Worm (Caenorhabditis elegans) whole organism, young adult: ENCODE data around the gene T18D3.5.

Experiments
- B0035.1 ChIP-seq: sonication (generic microtip); optimal IDR thresholded peaks from 2 replicates; lab custom pipeline; 2016; ENCODE audit warnings: missing genetic modification characterization, mild to moderate bottlenecking, missing compliant biosample characterization, missing genotype, missing genetic modification reagents
- B0261.1 ChIP-seq: sonication (generic microtip); optimal IDR thresholded peaks from 2 replicates; lab custom pipeline; 2016; ENCODE audit warnings: mild to moderate bottlenecking, missing genetic modification characterization, moderate library complexity, missing compliant biosample characterization
- C06A6.2 ChIP-seq: fragments of 200-800 bp; sonication (Bioruptor generic); conservative IDR thresholded peaks from 2 replicates; pipeline ENCODE4 v1.3.6; 2022; ENCODE audit warnings: missing genetic modification characterization, missing compliant biosample characterization
- C17E4.6 ChIP-seq: fragments of 200-800 bp; sonication (Bioruptor generic); IDR thresholded peaks from 2 replicates; pipeline ENCODE4 v1.3.6; 2022; ENCODE audit warnings: missing genetic modification reagents, missing genetic modification characterization, missing compliant biosample characterization
- D2030.7 ChIP-seq: fragments of 200-800 bp; sonication (Bioruptor generic); IDR thresholded peaks from 2 replicates; pipeline ENCODE4 v1.3.6; 2022; ENCODE audit warnings: missing genetic modification reagents, missing genetic modification characterization, missing compliant biosample characterization
- F52B5.7 ChIP-seq: sonication (generic microtip); optimal IDR thresholded peaks from 2 replicates; lab custom pipeline; 2016; ENCODE audit warnings: mild to moderate bottlenecking, missing genetic modification characterization, missing compliant biosample characterization
- F57A8.1 ChIP-seq: fragments of 200-800 bp; sonication (Bioruptor generic); optimal IDR thresholded peaks from 2 replicates; lab custom pipeline; 2018; ENCODE audit warnings: mild to moderate bottlenecking, missing genetic modification characterization, moderate library complexity, missing compliant biosample characterization
- F57C9.4 ChIP-seq: sonication (generic microtip); optimal IDR thresholded peaks from 2 replicates; lab custom pipeline; 2017; ENCODE audit warnings: mild to moderate bottlenecking, missing genetic modification characterization, missing compliant biosample characterization
- T07F8.4 ChIP-seq: sonication (generic microtip); optimal IDR thresholded peaks from 2 replicates; lab custom pipeline; 2016; ENCODE audit warnings: mild to moderate bottlenecking, missing genetic modification characterization, moderate library complexity, missing compliant biosample characterization
- Y53F4B.3 ChIP-seq: fragments of 200-800 bp; sonication (Bioruptor generic); IDR thresholded peaks from 2 replicates; pipeline ENCODE4 v1.3.6; 2022; ENCODE audit warnings: missing genetic modification reagents, missing genetic modification characterization, missing compliant biosample characterization
- ZK185.1 ChIP-seq: sonication (generic microtip); optimal IDR thresholded peaks from 2 replicates; lab custom pipeline; 2016; ENCODE audit warnings: mild to moderate bottlenecking, missing genetic modification characterization, missing compliant biosample characterization; ENCODE audit not compliant: poor library complexity, severe bottlenecking
- ama-1 ChIP-seq, 3 experiments: fragments of 150-350 bp in 1 of 3; sonication (generic microtip) in 2 of 3; optimal IDR thresholded peaks; 2 replicates each; lab custom pipeline; 2014 to 2018; ENCODE audit warnings: missing biosample characterization in 2 of 3, missing genetic modification characterization in 2 of 3, missing genetic modification reagents in 2 of 3
- cebp-1 ChIP-seq, 2 experiments: fragments of 200-800 bp in 1 of 2; sonication (Bioruptor generic) in 1 of 2; sonication (generic microtip) in 1 of 2; IDR thresholded peaks in 1 of 2; optimal IDR thresholded peaks in 1 of 2; 2 replicates each; pipeline versions ENCODE4 v1.3.6 to Lab custom; 2017 to 2022; ENCODE audit warnings: missing compliant biosample characterization in 2 of 2, missing genetic modification characterization in 2 of 2, mild to moderate bottlenecking in 1 of 2, missing genetic modification reagents in 1 of 2, moderate library complexity in 1 of 2
- cebp-2 ChIP-seq: fragments of 200-800 bp; sonication (Bioruptor generic); IDR thresholded peaks from 2 replicates; pipeline ENCODE4 v1.3.6; 2022; ENCODE audit warnings: missing genetic modification characterization, missing compliant biosample characterization
- ceh-58 ChIP-seq: fragments of 200-800 bp; sonication (Bioruptor generic); IDR thresholded peaks from 2 replicates; pipeline ENCODE4 v1.3.6; 2022; ENCODE audit warnings: missing genetic modification characterization, missing compliant biosample characterization
- dox-1 ChIP-seq: fragments of 200-800 bp; sonication (Bioruptor generic); IDR thresholded peaks from 2 replicates; pipeline ENCODE4 v1.3.6; 2022; ENCODE audit warnings: missing genetic modification reagents, missing genetic modification characterization, missing compliant biosample characterization
- dpl-1 ChIP-seq: fragments of 150-350 bp; optimal IDR thresholded peaks from 2 replicates; lab custom pipeline; 2014; ENCODE audit warnings: missing biosample characterization, missing genetic modification reagents, missing genetic modification characterization
- egl-44 ChIP-seq: fragments of 200-800 bp; sonication (Bioruptor generic); IDR thresholded peaks from 2 replicates; pipeline ENCODE4 v1.3.6; 2022; ENCODE audit warnings: missing genetic modification reagents, missing genetic modification characterization, missing compliant biosample characterization
- fkh-3 ChIP-seq: sonication (generic microtip); optimal IDR thresholded peaks from 2 replicates; lab custom pipeline; 2016; ENCODE audit warnings: mild to moderate bottlenecking, missing genetic modification characterization, missing compliant biosample characterization
- him-1 ChIP-seq: sonication (generic microtip); optimal IDR thresholded peaks from 2 replicates; lab custom pipeline; 2016; ENCODE audit warnings: missing genotype, missing genetic modification reagents, missing genetic modification characterization, missing compliant biosample characterization
- hlh-12 ChIP-seq: sonication (generic microtip); optimal IDR thresholded peaks from 2 replicates; lab custom pipeline; 2016; ENCODE audit warnings: missing genetic modification characterization, missing compliant biosample characterization
- lag-1 ChIP-seq: fragments of 200-800 bp; sonication (Bioruptor generic); IDR thresholded peaks from 2 replicates; pipeline ENCODE4 v1.3.6; 2022; ENCODE audit warnings: missing genetic modification reagents, missing genetic modification characterization, missing compliant biosample characterization
- lin-35 ChIP-seq, 3 experiments: fragments of 150-350 bp in 2 of 3; sonication (generic microtip) in 1 of 3; optimal IDR thresholded peaks; 2 replicates each; lab custom pipeline; 2014 to 2018; ENCODE audit warnings: missing biosample characterization in 3 of 3, missing genetic modification characterization in 3 of 3, missing genetic modification reagents in 3 of 3
- lin-40 ChIP-seq: sonication (generic microtip); optimal IDR thresholded peaks from 2 replicates; lab custom pipeline; 2016; ENCODE audit warnings: missing genetic modification characterization, mild to moderate bottlenecking, missing compliant biosample characterization, missing genotype, missing genetic modification reagents
- nfya-1 ChIP-seq: sonication (generic microtip); optimal IDR thresholded peaks from 2 replicates; lab custom pipeline; 2017; ENCODE audit warnings: antibody characterized with exemption, missing compliant biosample characterization, missing genetic modification characterization, borderline replicate concordance; ENCODE audit not compliant: insufficient read depth
- nhr-27 ChIP-seq: fragments of 200-800 bp; sonication (Bioruptor generic); optimal IDR thresholded peaks from 2 replicates; lab custom pipeline; 2018; ENCODE audit warnings: mild to moderate bottlenecking, missing genetic modification characterization, moderate library complexity, missing compliant biosample characterization
- nhr-80 ChIP-seq: sonication (generic microtip); optimal IDR thresholded peaks from 2 replicates; lab custom pipeline; 2016; ENCODE audit warnings: missing genetic modification characterization, missing compliant biosample characterization
- nhr-90 ChIP-seq: sonication (generic microtip); optimal IDR thresholded peaks from 2 replicates; lab custom pipeline; 2016; ENCODE audit warnings: missing genotype, mild to moderate bottlenecking, missing genetic modification characterization, missing compliant biosample characterization
- rec-8 ChIP-seq, 2 experiments: sonication (generic microtip); optimal IDR thresholded peaks; 2 replicates each; lab custom pipeline; 2016; ENCODE audit warnings: mild to moderate bottlenecking in 2 of 2, missing genetic modification characterization in 2 of 2, missing genetic modification reagents in 2 of 2, missing genotype in 2 of 2, missing biosample characterization in 1 of 2, missing compliant biosample characterization in 1 of 2, moderate library complexity in 1 of 2
- rpc-1 ChIP-seq, 2 experiments: fragments of 150-350 bp in 1 of 2; sonication (generic microtip) in 1 of 2; optimal IDR thresholded peaks; 2 replicates each; lab custom pipeline; 2014 to 2018; ENCODE audit warnings: missing biosample characterization in 1 of 2, missing genetic modification characterization in 1 of 2, missing genetic modification reagents in 1 of 2, missing genotype in 1 of 2
- snpc-1.1 ChIP-seq: sonication (generic microtip); optimal IDR thresholded peaks from 2 replicates; lab custom pipeline; 2017; ENCODE audit warnings: missing genetic modification characterization, mild to moderate bottlenecking, missing compliant biosample characterization, antibody characterized with exemption, moderate library complexity, missing genotype, missing genetic modification reagents; ENCODE audit not compliant: insufficient read depth
- snpc-3.4 ChIP-seq: sonication (generic microtip); optimal IDR thresholded peaks from 2 replicates; lab custom pipeline; 2017; ENCODE audit warnings: missing genetic modification characterization, mild to moderate bottlenecking, missing compliant biosample characterization, antibody characterized with exemption, moderate library complexity, missing genotype, missing genetic modification reagents
- tlf-1 ChIP-seq: fragments of 200-800 bp; sonication (Bioruptor generic); optimal IDR thresholded peaks from 2 replicates; lab custom pipeline; 2018; ENCODE audit warnings: mild to moderate bottlenecking, missing genetic modification characterization, missing compliant biosample characterization
- unc-130 ChIP-seq: sonication (generic microtip); optimal IDR thresholded peaks from 2 replicates; lab custom pipeline; 2016; ENCODE audit warnings: missing genetic modification reagents, missing genetic modification characterization, missing compliant biosample characterization
- zfh-2 ChIP-seq: fragments of 200-800 bp; sonication (Bioruptor generic); conservative IDR thresholded peaks from 2 replicates; pipeline ENCODE4 v1.3.6; 2022; ENCODE audit warnings: missing genetic modification reagents, missing genetic modification characterization, missing compliant biosample characterization

Gene T18D3.5

ce11 chrX:12438266-12438665 lies 25.3 kb upstream of the T18D3.5 start:
- TF ChIP-seq dpl-1 (no peak), lag-1 (GFP tag; lab: Robert Waterston, UW) (no peak), nfya-1 (tag; lab: Kevin White, UChicago) (no peak), F57A8.1 (GFP tag; lab: Kevin White, UChicago) (no peak), lin-35 (GFP tag; optimal IDR thresholded peaks at IDR 0.05; lab: Kevin White, UChicago) (no peak), Y53F4B.3 (GFP tag; lab: Robert Waterston, UW) (no peak), snpc-3.4 (tag; lab: Kevin White, UChicago) (no peak), T07F8.4 (tag; lab: Kevin White, UChicago) (no peak), C17E4.6 (GFP tag; lab: Robert Waterston, UW) (no peak), unc-130 (GFP tag; lab: Kevin White, UChicago) (no peak), fkh-3 (no peak), ceh-58 (GFP tag; lab: Robert Waterston, UW) (no peak), D2030.7 (GFP tag; lab: Robert Waterston, UW) (no peak), ama-1 (optimal IDR thresholded peaks at IDR 0.05; lab: Kevin White, UChicago) (no peak), ama-1 (GFP tag; optimal IDR thresholded peaks at IDR 0.05; lab: Kevin White, UChicago) (no peak), rec-8 (tag; optimal IDR thresholded peaks at IDR 0.05; lab: Kevin White, UChicago) (no peak), dox-1 (GFP tag; lab: Robert Waterston, UW) (no peak), snpc-1.1 (tag; lab: Kevin White, UChicago) (no peak), ZK185.1 (tag; lab: Kevin White, UChicago) (no peak), nhr-90 (tag; lab: Kevin White, UChicago) (no peak)

ce11 chrX:12439998-12440722 lies 23.4 kb upstream of the T18D3.5 start:
- TF ChIP-seq cebp-2 (0 out of 2 replicates have a peak, but pooled peaks have one; percentile 6), cebp-1 (GFP tag; IDR thresholded peaks at IDR 0.05; lab: Robert Waterston, UW) (no peak), cebp-1 (tag; optimal IDR thresholded peaks at IDR 0.05; lab: Kevin White, UChicago) (peak; percentile 9), F52B5.7 (tag; lab: Kevin White, UChicago) (no peak), zfh-2 (GFP tag; lab: Robert Waterston, UW) (peak; percentile 85), F57C9.4 (tag; lab: Kevin White, UChicago) (no peak)

- no peak for TF ChIP-seq B0035.1 (tag; lab: Kevin White, UChicago)
- TF ChIP-seq cebp-1 (GFP tag; IDR thresholded peaks at IDR 0.05; lab: Robert Waterston, UW) = no peak
- TF ChIP-seq cebp-1 (tag; optimal IDR thresholded peaks at IDR 0.05; lab: Kevin White, UChicago) = peak; percentile 51
- 0 out of 2 replicates have a peak, but pooled peaks have one; percentile 31 for TF ChIP-seq C06A6.2
- TF ChIP-seq B0261.1 (tag; lab: Kevin White, UChicago) = no peak
- no peak for TF ChIP-seq egl-44 (GFP tag; lab: Robert Waterston, UW)
- TF ChIP-seq nhr-27 (tag; lab: Kevin White, UChicago) = no peak
- TF ChIP-seq rpc-1 (optimal IDR thresholded peaks at IDR 0.05; lab: Kevin White, UChicago) = no peak
- TF ChIP-seq rpc-1 (tag; optimal IDR thresholded peaks at IDR 0.05; lab: Kevin White, UChicago) = no peak
- TF ChIP-seq, all 124 proteins: peak for 2
These were observed 19.2 kb upstream of the T18D3.5 start for ce11 chrX:12444423-12444822.

- no peak for TF ChIP-seq hlh-12 (tag; lab: Kevin White, UChicago)
- TF ChIP-seq him-1 (tag; lab: Kevin White, UChicago) = no peak
- TF ChIP-seq nhr-80 = peak; percentile 67
- TF ChIP-seq lin-40 (tag; lab: Kevin White, UChicago) = no peak
- TF ChIP-seq tlf-1 (GFP tag; lab: Kevin White, UChicago) = no peak
These were observed 17.0 kb upstream of the T18D3.5 start for ce11 chrX:12446572-12446971.
